Fruit fly (Drosophila melanogaster): Measurements from ENCODE around the gene Cyp4ae1.

Cyp4ae1 gene

DNA sequence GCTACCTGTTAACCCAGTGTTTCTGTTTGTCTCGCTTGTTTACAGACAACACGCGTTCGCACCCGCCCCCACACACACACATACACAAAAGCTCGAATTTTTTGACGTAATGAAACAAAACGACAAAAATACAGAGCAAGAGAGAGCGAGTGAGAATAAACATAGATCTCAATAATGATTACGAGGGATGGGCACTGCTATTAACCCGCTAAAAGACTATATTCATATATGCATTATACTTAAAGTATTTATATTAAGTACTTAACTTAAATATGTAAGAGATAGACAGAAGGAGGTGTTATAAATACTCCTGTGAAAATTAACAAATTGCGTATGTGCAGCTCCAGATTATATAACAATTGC is 37.0 kb upstream of the Cyp4ae1 start (continued):
- TF ChIP-seq Ssrp (tag; optimal IDR thresholded peaks at IDR 0.05) = peak; percentile 2
- TF ChIP-seq H2.0 (GFP tag; IDR thresholded peaks at IDR 0.05) = no peak
- TF ChIP-seq CG9437 (GFP tag; optimal IDR thresholded peaks at IDR 0.05) = peak; percentile 73
- no peak for TF ChIP-seq CG16813 (GFP tag; IDR thresholded peaks at IDR 0.05; ENCODE audit: partially characterized antibody)
- no peak for TF ChIP-seq CG8388 (GFP tag; optimal IDR thresholded peaks at IDR 0.05)
- TF ChIP-seq CG8924 (tag; optimal IDR thresholded peaks at IDR 0.05) = peak; percentile 51
- no peak for TF ChIP-seq p53 (GFP tag; optimal IDR thresholded peaks at IDR 0.05)
- TF ChIP-seq CG2129 (GFP tag; IDR thresholded peaks at IDR 0.05; ENCODE audit: partially characterized antibody) = no peak
- TF ChIP-seq Sry-β (GFP tag; optimal IDR thresholded peaks at IDR 0.05) = no peak
- no peak for TF ChIP-seq dan (GFP tag; IDR thresholded peaks at IDR 0.05)
- TF ChIP-seq Hsf (GFP tag; optimal IDR thresholded peaks at IDR 0.05) = no peak
- TF ChIP-seq CG13624 (GFP tag; optimal IDR thresholded peaks at IDR 0.05) = no peak
- TF ChIP-seq CG4820 (GFP tag; optimal IDR thresholded peaks at IDR 0.05) = no peak
- TF ChIP-seq bab2 (GFP tag; optimal IDR thresholded peaks at IDR 0.05) = peak; percentile 29
- peak; percentile 79 for TF ChIP-seq CG17912 (GFP tag; optimal IDR thresholded peaks at IDR 0.05)
- TF ChIP-seq CG11695 (GFP tag; IDR thresholded peaks at IDR 0.05) = peak; percentile 48; the same call in 1 of the 3 replicates
- peak; percentile 71 for TF ChIP-seq fd64A (GFP tag; optimal IDR thresholded peaks at IDR 0.05)
- no peak for TF ChIP-seq CG33557 (GFP tag; optimal IDR thresholded peaks at IDR 0.05)
- TF ChIP-seq fd3F (GFP tag; optimal IDR thresholded peaks at IDR 0.05) = peak; percentile 25
- no peak for TF ChIP-seq CG11247 (GFP tag; IDR thresholded peaks at IDR 0.05)
- peak; percentile 79 for TF ChIP-seq kah (GFP tag; optimal IDR thresholded peaks at IDR 0.05)
- TF ChIP-seq CG7357 (GFP tag; IDR thresholded peaks at IDR 0.05) = no peak
- no peak for TF ChIP-seq CG10959 (GFP tag; IDR thresholded peaks at IDR 0.05)
- no peak for TF ChIP-seq Side (GFP tag; optimal IDR thresholded peaks at IDR 0.05)
- TF ChIP-seq crp (GFP tag; optimal IDR thresholded peaks at IDR 0.05) = no peak
- TF ChIP-seq Hr78 (GFP tag; optimal IDR thresholded peaks at IDR 0.05) = peak in 1 of 2 experiments; percentile 15
- TF ChIP-seq Sin3A (optimal IDR thresholded peaks at IDR 0.05) = no peak
- no peak for TF ChIP-seq aop (GFP tag; IDR thresholded peaks at IDR 0.05)
- no peak for TF ChIP-seq CG1832 (GFP tag; optimal IDR thresholded peaks at IDR 0.05)
- peak; percentile 58; the same call in 1 of the 2 replicates for TF ChIP-seq Atf6 (GFP tag; IDR thresholded peaks at IDR 0.05)
- TF ChIP-seq CG7928 (GFP tag; optimal IDR thresholded peaks at IDR 0.05) = peak; percentile 84
- TF ChIP-seq grn (GFP tag; optimal IDR thresholded peaks at IDR 0.05) = peak; percentile 72
- peak; percentile 15 for TF ChIP-seq CG1792 (GFP tag; optimal IDR thresholded peaks at IDR 0.05)
- TF ChIP-seq gsb (GFP tag; IDR thresholded peaks at IDR 0.05) = peak; percentile 31; the same call in 1 of the 2 replicates
- peak; percentile 61 for TF ChIP-seq CG11398 (GFP tag; optimal IDR thresholded peaks at IDR 0.05)
- peak; percentile 61 for TF ChIP-seq Asciz (GFP tag; optimal IDR thresholded peaks at IDR 0.05)
- no peak for TF ChIP-seq chn (GFP tag; optimal IDR thresholded peaks at IDR 0.05)
- TF ChIP-seq ara (GFP tag; IDR thresholded peaks at IDR 0.05) = 0 out of 2 replicates have a peak, but pooled peaks have one; percentile 39
- TF ChIP-seq CG14667 (GFP tag; IDR thresholded peaks at IDR 0.05) = no peak
- no peak for TF ChIP-seq repo (GFP tag; optimal IDR thresholded peaks at IDR 0.05)
- TF ChIP-seq danr (GFP tag; IDR thresholded peaks at IDR 0.05) = no peak
- no peak for TF ChIP-seq Usf (GFP tag; optimal IDR thresholded peaks at IDR 0.05)
- no peak for TF ChIP-seq Atf3 (GFP tag; optimal IDR thresholded peaks at IDR 0.05)
- TF ChIP-seq crol (GFP tag; IDR thresholded peaks at IDR 0.05) = no peak
- peak; percentile 52 for TF ChIP-seq CG7556 (GFP tag; optimal IDR thresholded peaks at IDR 0.05)
- no peak for TF ChIP-seq chif (GFP tag; optimal IDR thresholded peaks at IDR 0.05)
- no peak for TF ChIP-seq CG18011 (GFP tag; optimal IDR thresholded peaks at IDR 0.05)
- TF ChIP-seq Lpt (GFP tag; optimal IDR thresholded peaks at IDR 0.05) = no peak
- TF ChIP-seq sug (tag; optimal IDR thresholded peaks at IDR 0.05) = peak; percentile 31
- no peak for TF ChIP-seq Oaz (GFP tag; IDR thresholded peaks at IDR 0.05)
- TF ChIP-seq fd96Cb (tag; optimal IDR thresholded peaks at IDR 0.05) = peak; percentile 30
- TF ChIP-seq pum (GFP tag; optimal IDR thresholded peaks at IDR 0.05) = no peak
